Worm (Caenorhabditis elegans): ENCODE data around the gene Y44A6D.6.

Gene Y44A6D.6

ce11 chrV:20761758-20762157 lies 45.4 kb upstream of the Y44A6D.6 start (continued):
- peak; percentile 3 for TF ChIP-seq hlh-30 (tag; optimal IDR thresholded peaks at IDR 0.05; ENCODE audit: insufficient read depth)
- TF ChIP-seq madf-2 (tag; optimal IDR thresholded peaks at IDR 0.05) = no peak
- TF ChIP-seq ceh-2 (tag; optimal IDR thresholded peaks at IDR 0.05) = no peak
- no peak for TF ChIP-seq che-1 (tag; optimal IDR thresholded peaks at IDR 0.05)

ce11 chrV:20763192-20763591 lies 43.9 kb upstream of the Y44A6D.6 start:
- TF ChIP-seq pha-4 (tag; optimal IDR thresholded peaks at IDR 0.05) (no peak), ceh-34 (tag; optimal IDR thresholded peaks at IDR 0.05) (peak; percentile 64), unc-42 (tag; optimal IDR thresholded peaks at IDR 0.05) (no peak), ceh-2 (tag; optimal IDR thresholded peaks at IDR 0.05) (peak; percentile 11), nhr-11 (tag; optimal IDR thresholded peaks at IDR 0.05) (no peak), ceh-18 (tag; optimal IDR thresholded peaks at IDR 0.05) (no peak), pag-3 (tag; optimal IDR thresholded peaks at IDR 0.05; ENCODE audit: borderline replicate concordance) (no peak), madf-2 (tag; optimal IDR thresholded peaks at IDR 0.05) (no peak), ets-4 (tag; optimal IDR thresholded peaks at IDR 0.05) (no peak), C08G9.2 (tag; optimal IDR thresholded peaks at IDR 0.05) (no peak), lin-11 (tag; optimal IDR thresholded peaks at IDR 0.05) (no peak), Y22D7AL.16 (tag; optimal IDR thresholded peaks at IDR 0.05) (no peak), nfya-1 (tag; optimal IDR thresholded peaks at IDR 0.05) (no peak)

ce11 chrV:20770061-20770460 lies 37.1 kb upstream of the Y44A6D.6 start, which contains the start of gene elp-1:
elp-1 (minus strand) TSS chrV:20770161.
- TF ChIP-seq npax-4 (tag; optimal IDR thresholded peaks at IDR 0.05) = no peak
- TF ChIP-seq pax-1 (tag; optimal IDR thresholded peaks at IDR 0.05) = no peak
- TF ChIP-seq hlh-6 (tag; optimal IDR thresholded peaks at IDR 0.05) = no peak
- no peak for TF ChIP-seq elt-4 (tag; optimal IDR thresholded peaks at IDR 0.05)
- TF ChIP-seq mec-3 (tag; optimal IDR thresholded peaks at IDR 0.05; ENCODE audit: borderline replicate concordance) = no peak
- TF ChIP-seq ceh-48 (tag; optimal IDR thresholded peaks at IDR 0.05) = no peak
- TF ChIP-seq nfya-1 (tag; optimal IDR thresholded peaks at IDR 0.05) = no peak
- no peak for TF ChIP-seq C08G9.2 (tag; optimal IDR thresholded peaks at IDR 0.05)
- TF ChIP-seq che-1 (tag; optimal IDR thresholded peaks at IDR 0.05) = no peak
- no peak for TF ChIP-seq nhr-232 (tag; optimal IDR thresholded peaks at IDR 0.05)
- TF ChIP-seq ets-4 (tag; optimal IDR thresholded peaks at IDR 0.05) = no peak
- TF ChIP-seq syd-9 (tag; optimal IDR thresholded peaks at IDR 0.05) = no peak
- TF ChIP-seq eyg-1 (tag; optimal IDR thresholded peaks at IDR 0.05) = no peak

ce11 chrV:20770846-20771245 lies 36.3 kb upstream of the Y44A6D.6 start:
- TF ChIP-seq unc-3 (GFP tag; conservative IDR thresholded peaks at IDR 0.05) = no peak
- TF ChIP-seq unc-3 (tag; optimal IDR thresholded peaks at IDR 0.05) = no peak
- no peak for TF ChIP-seq sox-4 (tag; optimal IDR thresholded peaks at IDR 0.05)
- TF ChIP-seq nhr-232 (tag; optimal IDR thresholded peaks at IDR 0.05) = no peak
- no peak for TF ChIP-seq hlh-13 (GFP tag; optimal IDR thresholded peaks at IDR 0.05)
- no peak for TF ChIP-seq F13H6.1 (tag; optimal IDR thresholded peaks at IDR 0.05)
- TF ChIP-seq K02D7.2 (tag; optimal IDR thresholded peaks at IDR 0.05) = no peak
- no peak for TF ChIP-seq pros-1 (tag; optimal IDR thresholded peaks at IDR 0.05)
- no peak for TF ChIP-seq lin-11 (tag; optimal IDR thresholded peaks at IDR 0.05)
- TF ChIP-seq K09A11.1 (tag; optimal IDR thresholded peaks at IDR 0.05; ENCODE audit: insufficient read depth) = no peak
- TF ChIP-seq C08G9.2 (tag; optimal IDR thresholded peaks at IDR 0.05) = no peak
- TF ChIP-seq syd-9 (tag; optimal IDR thresholded peaks at IDR 0.05) = no peak
- TF ChIP-seq unc-42 (tag; optimal IDR thresholded peaks at IDR 0.05) = no peak

- TF ChIP-seq ceh-18 (tag; optimal IDR thresholded peaks at IDR 0.05) = peak; percentile 7
- TF ChIP-seq K02D7.2 (tag; optimal IDR thresholded peaks at IDR 0.05) = no peak
- TF ChIP-seq ceh-31 (tag; optimal IDR thresholded peaks at IDR 0.05) = no peak
- TF ChIP-seq unc-55 (GFP tag; optimal IDR thresholded peaks at IDR 0.05) = peak; percentile 99
- TF ChIP-seq rnt-1 (tag; optimal IDR thresholded peaks at IDR 0.05) = peak; percentile 31
Observed at ce11 chrV:20771702-20772101, 35.4 kb upstream of the Y44A6D.6 start.
